Fruit fly (Drosophila melanogaster) whole organism, embryonic: ENCODE measurements around the gene BORCS5.
A peak's percentile ranks its signal among the peaks of the same experiment; 100 is the strongest.

Experiments used
- Aef1 ChIP-seq: fragments of 200-800 bp; sonication (Bioruptor generic); IDR thresholded peaks from 3 replicates; pipeline ENCODE4 v1.3.6; 2022; ENCODE audit warnings: missing biosample characterization, missing genetic modification characterization
- Atf3 ChIP-seq: fragments of 200-800 bp; sonication (Bioruptor generic); optimal IDR thresholded peaks from 3 replicates; lab custom pipeline; 2016; ENCODE audit warnings: missing biosample characterization, missing genetic modification characterization
- CG10543 ChIP-seq: fragments of 200-800 bp; sonication (Bioruptor generic); optimal IDR thresholded peaks from 3 replicates; lab custom pipeline; 2017; ENCODE audit warnings: missing biosample characterization, mild to moderate bottlenecking, missing genetic modification characterization, moderate library complexity
- CG10565 ChIP-seq: fragments of 200-800 bp; sonication (Bioruptor generic); optimal IDR thresholded peaks from 3 replicates; lab custom pipeline; 2016; ENCODE audit warnings: missing biosample characterization, mild to moderate bottlenecking, missing genetic modification characterization
- CG11247 ChIP-seq: fragments of 200-800 bp; sonication (Bioruptor generic); IDR thresholded peaks from 2 replicates; pipeline ENCODE4 v1.3.6; 2022; ENCODE audit warnings: missing biosample characterization, missing genetic modification characterization
- CG11560 ChIP-seq: fragments of 200-800 bp; sonication (Bioruptor generic); IDR thresholded peaks from 3 replicates; pipeline ENCODE4 v1.3.6; 2022; ENCODE audit warnings: missing biosample characterization, missing genetic modification characterization
- CG1233 ChIP-seq: fragments of 200-800 bp; sonication (Bioruptor generic); optimal IDR thresholded peaks from 4 replicates; lab custom pipeline; 2018; ENCODE audit warnings: missing biosample characterization, mild to moderate bottlenecking, missing genetic modification characterization
- CG12391 ChIP-seq: fragments of 200-800 bp; sonication (Bioruptor generic); optimal IDR thresholded peaks from 3 replicates; lab custom pipeline; 2018; ENCODE audit warnings: missing biosample characterization, mild to moderate bottlenecking, missing genetic modification characterization, moderate library complexity
- CG13424 ChIP-seq: fragments of 200-800 bp; sonication (Bioruptor generic); optimal IDR thresholded peaks from 2 replicates; lab custom pipeline; 2019; ENCODE audit warnings: missing biosample characterization, mild to moderate bottlenecking, missing genetic modification characterization, moderate library complexity
- CG14441 ChIP-seq: fragments of 200-800 bp; sonication (Bioruptor generic); IDR thresholded peaks from 2 replicates; pipeline ENCODE4 v1.3.6; 2022; ENCODE audit warnings: missing biosample characterization, missing genetic modification characterization
- CG15514 ChIP-seq: fragments of 200-800 bp; sonication (Bioruptor generic); optimal IDR thresholded peaks from 3 replicates; lab custom pipeline; 2017; ENCODE audit warnings: missing biosample characterization, missing genetic modification characterization, mild to moderate bottlenecking, moderate library complexity, missing genetic modification reagents
- CG16779 ChIP-seq: fragments of 200-800 bp; sonication (Bioruptor generic); IDR thresholded peaks from 2 replicates; pipeline ENCODE4 v1.3.6; 2022; ENCODE audit warnings: missing biosample characterization, missing genetic modification characterization
- CG16813 ChIP-seq: fragments of 200-800 bp; sonication (Bioruptor generic); IDR thresholded peaks from 3 replicates; pipeline ENCODE4 v1.3.6; 2022; ENCODE audit warnings: missing biosample characterization, missing genetic modification characterization; ENCODE audit not compliant: partially characterized antibody
- CG17568 ChIP-seq: fragments of 200-800 bp; sonication (Bioruptor generic); optimal IDR thresholded peaks from 2 replicates; lab custom pipeline; 2018; ENCODE audit warnings: missing biosample characterization, mild to moderate bottlenecking, missing genetic modification characterization, moderate library complexity
- CG17912 ChIP-seq: fragments of 200-800 bp; sonication (Bioruptor generic); optimal IDR thresholded peaks from 2 replicates; lab custom pipeline; 2018; ENCODE audit warnings: missing biosample characterization, mild to moderate bottlenecking, missing genetic modification characterization
- CG18599 ChIP-seq: fragments of 200-800 bp; sonication (Bioruptor generic); optimal IDR thresholded peaks from 3 replicates; lab custom pipeline; 2017; ENCODE audit warnings: missing biosample characterization, missing genetic modification characterization, mild to moderate bottlenecking, moderate library complexity, missing genetic modification reagents
- CG18764 ChIP-seq: fragments of 200-800 bp; sonication (Bioruptor generic); optimal IDR thresholded peaks from 3 replicates; lab custom pipeline; 2016; ENCODE audit warnings: missing biosample characterization, missing genetic modification characterization
- CG30431 ChIP-seq: fragments of 200-800 bp; sonication (Bioruptor generic); optimal IDR thresholded peaks from 2 replicates; lab custom pipeline; 2017; ENCODE audit warnings: missing biosample characterization, missing genetic modification characterization
- CG3838 ChIP-seq: fragments of 200-800 bp; sonication (Bioruptor generic); optimal IDR thresholded peaks from 3 replicates; lab custom pipeline; 2016; ENCODE audit warnings: missing biosample characterization, missing genetic modification characterization
- CG3847 ChIP-seq: fragments of 200-800 bp; sonication (Bioruptor generic); IDR thresholded peaks from 2 replicates; pipeline ENCODE4 v1.3.6; 2022; ENCODE audit warnings: missing biosample characterization, missing genetic modification characterization
- CG43689 ChIP-seq: fragments of 200-800 bp; sonication (Bioruptor generic); IDR thresholded peaks from 2 replicates; pipeline ENCODE4 v1.3.6; 2022; ENCODE audit warnings: missing biosample characterization, missing genetic modification characterization
- CG6791 ChIP-seq: fragments of 200-800 bp; sonication (Bioruptor generic); IDR thresholded peaks from 3 replicates; pipeline ENCODE4 v1.3.6; 2022; ENCODE audit warnings: missing biosample characterization, missing genetic modification characterization; ENCODE audit not compliant: partially characterized antibody
- CG6813 ChIP-seq: fragments of 200-800 bp; sonication (Bioruptor generic); optimal IDR thresholded peaks from 2 replicates; lab custom pipeline; 2017; ENCODE audit warnings: missing biosample characterization, missing genetic modification characterization, mild to moderate bottlenecking, moderate library complexity, missing genetic modification reagents
- CG7271 ChIP-seq: fragments of 200-800 bp; sonication (Bioruptor generic); optimal IDR thresholded peaks from 2 replicates; lab custom pipeline; 2018; ENCODE audit warnings: missing biosample characterization, mild to moderate bottlenecking, missing genetic modification characterization, moderate library complexity
- CG7556 ChIP-seq: fragments of 200-800 bp; sonication (Bioruptor generic); optimal IDR thresholded peaks from 2 replicates; lab custom pipeline; 2017; ENCODE audit warnings: missing biosample characterization, mild to moderate bottlenecking, missing genetic modification characterization
- CG9817 ChIP-seq: fragments of 200-800 bp; sonication (Bioruptor generic); optimal IDR thresholded peaks from 2 replicates; lab custom pipeline; 2018; ENCODE audit warnings: missing biosample characterization, mild to moderate bottlenecking, missing genetic modification characterization, moderate library complexity
- CkIIα-i1 ChIP-seq: fragments of 200-800 bp; sonication (Bioruptor generic); IDR thresholded peaks from 2 replicates; pipeline ENCODE4 v1.3.6; 2022; ENCODE audit warnings: missing biosample characterization, missing genetic modification characterization
- Doc2 ChIP-seq: fragments of 200-800 bp; sonication (Bioruptor generic); IDR thresholded peaks from 2 replicates; pipeline ENCODE4 v1.3.6; 2022; ENCODE audit warnings: missing biosample characterization, missing genetic modification characterization
- Dp ChIP-seq: fragments of 200-800 bp; sonication (Bioruptor generic); optimal IDR thresholded peaks from 2 replicates; lab custom pipeline; 2018; ENCODE audit warnings: missing biosample characterization, mild to moderate bottlenecking, missing genetic modification characterization, moderate library complexity
- ERR ChIP-seq: fragments of 200-800 bp; sonication (Bioruptor generic); optimal IDR thresholded peaks from 2 replicates; lab custom pipeline; 2016; ENCODE audit warnings: missing biosample characterization, missing genetic modification characterization
- MESR4 ChIP-seq: fragments of 200-800 bp; sonication (Bioruptor generic); optimal IDR thresholded peaks from 2 replicates; lab custom pipeline; 2018; ENCODE audit warnings: missing biosample characterization, mild to moderate bottlenecking, missing genetic modification characterization, moderate library complexity
- Nf-YA ChIP-seq: fragments of 200-800 bp; sonication (Bioruptor generic); IDR thresholded peaks from 2 replicates; pipeline ENCODE4 v1.3.6; 2022; ENCODE audit warnings: missing biosample characterization, missing genetic modification characterization
- NfI ChIP-seq: fragments of 200-800 bp; sonication (Bioruptor generic); optimal IDR thresholded peaks from 3 replicates; lab custom pipeline; 2018; ENCODE audit warnings: missing biosample characterization, mild to moderate bottlenecking, missing genetic modification characterization, moderate library complexity
- Ptx1 ChIP-seq: fragments of 200-800 bp; sonication (Bioruptor generic); IDR thresholded peaks from 2 replicates; pipeline ENCODE4 v1.3.6; 2022; ENCODE audit warnings: missing biosample characterization, missing genetic modification characterization
- bcd ChIP-seq: fragments of 200-800 bp; sonication (Bioruptor generic); optimal IDR thresholded peaks from 2 replicates; lab custom pipeline; 2017; ENCODE audit warnings: missing biosample characterization, mild to moderate bottlenecking, missing genetic modification characterization
- bigmax ChIP-seq: fragments of 200-800 bp; sonication (Bioruptor generic); optimal IDR thresholded peaks from 2 replicates; lab custom pipeline; 2018; ENCODE audit warnings: missing biosample characterization, mild to moderate bottlenecking, missing genetic modification characterization
- bowl ChIP-seq: fragments of 200-800 bp; sonication (Bioruptor generic); IDR thresholded peaks from 2 replicates; pipeline ENCODE4 v1.3.6; 2022; ENCODE audit warnings: missing biosample characterization, missing genetic modification characterization
- chif ChIP-seq, 2 experiments: fragments of 200-800 bp; sonication (Bioruptor generic); optimal IDR thresholded peaks; 3 replicates each; lab custom pipeline; 2016; ENCODE audit warnings: missing biosample characterization in 2 of 2, missing genetic modification characterization in 2 of 2
- dimm ChIP-seq: fragments of 200-800 bp; sonication (Bioruptor generic); IDR thresholded peaks from 2 replicates; pipeline ENCODE4 v1.3.6; 2022; ENCODE audit warnings: missing biosample characterization, missing genetic modification characterization
- ftz-f1 ChIP-seq: fragments of 200-800 bp; sonication (Bioruptor generic); optimal IDR thresholded peaks from 2 replicates; lab custom pipeline; 2016; ENCODE audit warnings: missing biosample characterization, missing genetic modification characterization
- gro ChIP-seq: fragments of 200-800 bp; sonication (Bioruptor generic); optimal IDR thresholded peaks from 2 replicates; lab custom pipeline; 2016; ENCODE audit warnings: missing biosample characterization, missing genetic modification characterization
- pnt ChIP-seq: fragments of 200-800 bp; sonication (Bioruptor generic); optimal IDR thresholded peaks from 3 replicates; lab custom pipeline; 2016; ENCODE audit warnings: missing biosample characterization, missing genetic modification characterization
- pros ChIP-seq: fragments of 200-800 bp; sonication (Bioruptor generic); optimal IDR thresholded peaks from 3 replicates; lab custom pipeline; 2019; ENCODE audit warnings: missing biosample characterization, mild to moderate bottlenecking, missing genetic modification characterization, moderate library complexity
- slp2 ChIP-seq: fragments of 200-800 bp; sonication (Bioruptor generic); optimal IDR thresholded peaks from 2 replicates; lab custom pipeline; 2016; ENCODE audit warnings: missing biosample characterization, missing genetic modification characterization
- sob ChIP-seq: fragments of 200-800 bp; sonication (Bioruptor generic); IDR thresholded peaks from 2 replicates; pipeline ENCODE4 v1.3.6; 2022; ENCODE audit warnings: missing biosample characterization, missing genetic modification characterization
- sr ChIP-seq: fragments of 200-800 bp; sonication (Bioruptor generic); IDR thresholded peaks from 3 replicates; pipeline ENCODE4 v1.3.6; 2022; ENCODE audit warnings: missing biosample characterization, missing genetic modification characterization
- trem ChIP-seq: fragments of 200-800 bp; optimal IDR thresholded peaks from 3 replicates; lab custom pipeline; 2019; ENCODE audit warnings: missing biosample characterization, mild to moderate bottlenecking, missing genetic modification characterization, moderate library complexity
- tup ChIP-seq: fragments of 200-800 bp; sonication (Bioruptor generic); optimal IDR thresholded peaks from 2 replicates; lab custom pipeline; 2016; ENCODE audit warnings: missing biosample characterization, mild to moderate bottlenecking, missing genetic modification characterization, moderate library complexity
- unc-4 ChIP-seq: fragments of 200-800 bp; sonication (Bioruptor generic); IDR thresholded peaks from 2 replicates; pipeline ENCODE4 v1.3.6; 2022; ENCODE audit warnings: missing biosample characterization, missing genetic modification characterization; ENCODE audit not compliant: partially characterized antibody
- vnd ChIP-seq: fragments of 200-800 bp; sonication (Bioruptor generic); IDR thresholded peaks from 3 replicates; pipeline ENCODE4 v1.3.6; 2022; ENCODE audit warnings: missing biosample characterization, missing genetic modification characterization; ENCODE audit not compliant: partially characterized antibody
- zen ChIP-seq: fragments of 200-800 bp; sonication (Bioruptor generic); optimal IDR thresholded peaks from 3 replicates; lab custom pipeline; 2018; ENCODE audit warnings: missing biosample characterization, mild to moderate bottlenecking, missing genetic modification characterization, moderate library complexity

BORCS5 gene

DNA sequence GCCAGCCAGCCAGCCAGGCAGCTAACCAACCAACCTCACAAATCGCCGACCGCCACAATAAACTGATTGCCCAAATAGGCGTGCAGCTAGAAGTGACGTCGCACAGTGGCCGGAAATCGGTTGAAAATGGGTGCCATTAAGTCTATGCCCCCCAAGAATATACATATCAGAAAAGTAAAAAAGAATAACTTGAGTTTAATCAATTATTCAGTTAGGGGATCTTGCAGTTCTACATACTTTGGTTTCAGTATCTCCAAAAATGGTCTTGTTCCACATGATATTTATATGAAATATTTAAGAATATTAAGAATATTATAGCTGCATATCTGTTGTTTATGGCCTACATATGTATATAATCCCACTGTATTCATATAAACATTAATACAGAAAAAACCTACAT, 12.8 kb upstream of the BORCS5 start (continued):
- TF ChIP-seq pnt (GFP tag; lab: Kevin White, UChicago) (no peak), Nf-YA (no peak), Atf3 (GFP tag; lab: Kevin White, UChicago) (no peak), CG6791 (GFP tag; lab: Robert Waterston, UW) (no peak), zen (tag; lab: Kevin White, UChicago) (no peak), Doc2 (GFP tag; lab: Robert Waterston, UW) (no peak), CG1233 (GFP tag; lab: Kevin White, UChicago) (no peak), CG3838 (no peak), ERR (GFP tag; lab: Kevin White, UChicago) (no peak), NfI (GFP tag; lab: Kevin White, UChicago) (peak; percentile 41), CG11560 (no peak; the same call in 2 of the 3 replicates), gro (GFP tag; lab: Kevin White, UChicago) (no peak), CG43689 (GFP tag; lab: Robert Waterston, UW) (no peak), CG16779 (GFP tag; lab: Robert Waterston, UW) (no peak), MESR4 (no peak), CG18764 (GFP tag; lab: Kevin White, UChicago) (no peak), sob (GFP tag; lab: Robert Waterston, UW) (no peak), CG10565 (GFP tag; lab: Kevin White, UChicago) (no peak), tup (GFP tag; lab: Kevin White, UChicago) (no peak), bigmax (GFP tag; lab: Kevin White, UChicago) (no peak), bcd (GFP tag; lab: Kevin White, UChicago) (peak; percentile 48), CG6813 (GFP tag; lab: Kevin White, UChicago) (peak; percentile 27), CG7271 (tag; lab: Kevin White, UChicago) (no peak), sr (GFP tag; lab: Robert Waterston, UW) (no peak), CG16813 (GFP tag; lab: Robert Waterston, UW) (no peak), chif (GFP tag; optimal IDR thresholded peaks at IDR 0.05; lab: Kevin White, UChicago) (no peak), slp2 (GFP tag; lab: Kevin White, UChicago) (no peak), CkIIα-i1 (no peak), CG11247 (GFP tag; lab: Robert Waterston, UW) (no peak), dimm (GFP tag; lab: Robert Waterston, UW) (no peak), unc-4 (no peak), CG17568 (no peak), CG18599 (GFP tag; lab: Kevin White, UChicago) (peak; percentile 57), pros (no peak), CG30431 (GFP tag; lab: Kevin White, UChicago) (no peak), CG12391 (tag; lab: Kevin White, UChicago) (peak; percentile 44), CG17912 (GFP tag; lab: Kevin White, UChicago) (no peak), CG15514 (GFP tag; lab: Kevin White, UChicago) (peak; percentile 45), bowl (no peak), trem (tag; lab: Kevin White, UChicago) (no peak), vnd (GFP tag; lab: Robert Waterston, UW) (no peak), CG10543 (GFP tag; lab: Kevin White, UChicago) (peak; percentile 76), CG3847 (peak; percentile 48), Ptx1 (GFP tag; lab: Robert Waterston, UW) (no peak), CG14441 (no peak), Aef1 (GFP tag; lab: Robert Waterston, UW) (peak; percentile 39; the same call in 1 of the 3 replicates), ftz-f1 (GFP tag; lab: Kevin White, UChicago) (no peak), Dp (GFP tag; lab: Kevin White, UChicago) (no peak), CG9817 (peak; percentile 54), CG13424 (tag; lab: Kevin White, UChicago) (peak; percentile 61), CG7556 (GFP tag; lab: Kevin White, UChicago) (peak; percentile 53)
